Fruit fly (Drosophila melanogaster) whole organism, embryonic: ENCODE measurements around the gene CG13258.
A peak's percentile ranks its signal among the peaks of the same experiment; 100 is the strongest.

Source experiments
- CG11504 ChIP-seq: fragments of 200-800 bp; sonication (Bioruptor generic); optimal IDR thresholded peaks from 3 replicates; lab custom pipeline; 2019; ENCODE audit warnings: missing biosample characterization, mild to moderate bottlenecking, missing genetic modification characterization, moderate library complexity
- CG11560 ChIP-seq: fragments of 200-800 bp; sonication (Bioruptor generic); IDR thresholded peaks from 3 replicates; pipeline ENCODE4 v1.3.6; 2022; ENCODE audit warnings: missing biosample characterization, missing genetic modification characterization
- CG12236 ChIP-seq: fragments of 200-800 bp; sonication (Bioruptor generic); optimal IDR thresholded peaks from 2 replicates; lab custom pipeline; 2016; ENCODE audit warnings: missing biosample characterization, missing genetic modification characterization
- CG12942 ChIP-seq: fragments of 200-800 bp; sonication (Bioruptor generic); optimal IDR thresholded peaks from 3 replicates; lab custom pipeline; 2016; ENCODE audit warnings: missing biosample characterization, missing genetic modification characterization
- CG15601 ChIP-seq: fragments of 200-800 bp; sonication (Bioruptor generic); optimal IDR thresholded peaks from 3 replicates; lab custom pipeline; 2019; ENCODE audit warnings: missing biosample characterization, mild to moderate bottlenecking, missing genetic modification characterization, moderate library complexity
- CG16863 ChIP-seq: fragments of 200-800 bp; sonication (Bioruptor generic); optimal IDR thresholded peaks from 3 replicates; lab custom pipeline; 2016; ENCODE audit warnings: missing biosample characterization, missing genetic modification characterization
- CG17359 ChIP-seq: fragments of 200-800 bp; sonication (Bioruptor generic); optimal IDR thresholded peaks from 3 replicates; lab custom pipeline; 2018; ENCODE audit warnings: missing biosample characterization, mild to moderate bottlenecking, missing genetic modification characterization, moderate library complexity
- CG17612 ChIP-seq: fragments of 200-800 bp; sonication (Bioruptor generic); IDR thresholded peaks from 2 replicates; pipeline ENCODE4 v1.3.6; 2022; ENCODE audit warnings: missing biosample characterization, missing genetic modification characterization
- CG2116 ChIP-seq: fragments of 200-800 bp; sonication (Bioruptor generic); optimal IDR thresholded peaks from 3 replicates; lab custom pipeline; 2018; ENCODE audit warnings: missing biosample characterization, mild to moderate bottlenecking, missing genetic modification characterization
- CG30403 ChIP-seq: fragments of 200-800 bp; sonication (Bioruptor generic); optimal IDR thresholded peaks from 3 replicates; lab custom pipeline; 2016; ENCODE audit warnings: missing biosample characterization, missing genetic modification characterization
- CG31224 ChIP-seq: fragments of 200-800 bp; sonication (Bioruptor generic); IDR thresholded peaks from 2 replicates; pipeline ENCODE4 v1.3.6; 2022; ENCODE audit warnings: missing biosample characterization, missing genetic modification characterization
- CG32772 ChIP-seq: fragments of 200-800 bp; sonication (Bioruptor generic); IDR thresholded peaks from 2 replicates; pipeline ENCODE4 v1.3.6; 2022; ENCODE audit warnings: missing biosample characterization, missing genetic modification characterization
- CG33557 ChIP-seq: fragments of 200-800 bp; sonication (Bioruptor generic); optimal IDR thresholded peaks from 2 replicates; lab custom pipeline; 2019; ENCODE audit warnings: missing biosample characterization, mild to moderate bottlenecking, missing genetic modification characterization, moderate library complexity
- CG34376 ChIP-seq: fragments of 200-800 bp; sonication (Bioruptor generic); optimal IDR thresholded peaks from 2 replicates; lab custom pipeline; 2018; ENCODE audit warnings: missing biosample characterization, mild to moderate bottlenecking, missing genetic modification characterization
- CG3838 ChIP-seq: fragments of 200-800 bp; sonication (Bioruptor generic); optimal IDR thresholded peaks from 3 replicates; lab custom pipeline; 2016; ENCODE audit warnings: missing biosample characterization, missing genetic modification characterization
- CG4617 ChIP-seq: fragments of 200-800 bp; sonication (Bioruptor generic); optimal IDR thresholded peaks from 3 replicates; lab custom pipeline; 2016; ENCODE audit warnings: missing biosample characterization, missing genetic modification characterization, borderline replicate concordance
- CG4820 ChIP-seq: fragments of 200-800 bp; sonication (Bioruptor generic); optimal IDR thresholded peaks from 3 replicates; lab custom pipeline; 2016; ENCODE audit warnings: missing biosample characterization, missing genetic modification characterization
- CG6254 ChIP-seq: fragments of 200-800 bp; sonication (Bioruptor generic); optimal IDR thresholded peaks from 3 replicates; lab custom pipeline; 2017; ENCODE audit warnings: mild to moderate bottlenecking, missing biosample characterization, missing genetic modification reagents, missing genetic modification characterization
- CG6272 ChIP-seq: fragments of 200-800 bp; sonication (Bioruptor generic); IDR thresholded peaks from 2 replicates; pipeline ENCODE4 v1.3.6; 2022; ENCODE audit warnings: missing biosample characterization, missing genetic modification characterization
- CG6854 ChIP-seq: fragments of 200-800 bp; sonication (Bioruptor generic); optimal IDR thresholded peaks from 3 replicates; lab custom pipeline; 2017; ENCODE audit warnings: missing biosample characterization, mild to moderate bottlenecking, missing genetic modification characterization
- CG7786 ChIP-seq: fragments of 200-800 bp; sonication (Bioruptor generic); optimal IDR thresholded peaks from 2 replicates; lab custom pipeline; 2016; ENCODE audit warnings: missing biosample characterization, missing genetic modification characterization
- CG8359 ChIP-seq: fragments of 200-800 bp; sonication (Bioruptor generic); optimal IDR thresholded peaks from 2 replicates; lab custom pipeline; 2017; ENCODE audit warnings: missing biosample characterization, mild to moderate bottlenecking, missing genetic modification characterization, borderline replicate concordance
- CrebB ChIP-seq: fragments of 200-800 bp; sonication (Bioruptor generic); optimal IDR thresholded peaks from 3 replicates; lab custom pipeline; 2018; ENCODE audit warnings: missing biosample characterization, mild to moderate bottlenecking, missing genetic modification characterization
- D ChIP-seq, 2 experiments: fragments of 200-800 bp in 1 of 2; fragments of >200 bp in 1 of 2; sonication (Bioruptor generic) in 1 of 2; optimal IDR thresholded peaks; 2 replicates in 1 of 2; 3 replicates in 1 of 2; lab custom pipeline; 2017; ENCODE audit warnings: mild to moderate bottlenecking in 1 of 2, missing biosample characterization in 1 of 2, missing genetic modification characterization in 1 of 2, missing genetic modification reagents in 1 of 2
- D19A ChIP-seq: fragments of 200-800 bp; optimal IDR thresholded peaks from 3 replicates; lab custom pipeline; 2019; ENCODE audit warnings: missing biosample characterization, mild to moderate bottlenecking, missing genetic modification characterization, moderate library complexity
- Dip3 ChIP-seq: fragments of 200-800 bp; sonication (Bioruptor generic); optimal IDR thresholded peaks from 3 replicates; lab custom pipeline; 2016; ENCODE audit warnings: missing biosample characterization, missing genetic modification characterization
- Eip74EF ChIP-seq, 2 experiments: fragments of 200-800 bp in 1 of 2; fragments of >200 bp in 1 of 2; sonication (Bioruptor generic) in 1 of 2; optimal IDR thresholded peaks; 2 replicates each; lab custom pipeline; 2017 to 2019; ENCODE audit warnings: missing biosample characterization in 2 of 2, missing genetic modification characterization in 2 of 2, mild to moderate bottlenecking in 1 of 2, moderate library complexity in 1 of 2
- Ets65A ChIP-seq: fragments of 200-800 bp; sonication (Bioruptor generic); peaks from one replicate; lab custom pipeline; 2016; ENCODE audit warnings: missing biosample characterization, missing genetic modification characterization
- Gsc ChIP-seq: fragments of 200-800 bp; sonication (Bioruptor generic); IDR thresholded peaks from 2 replicates; pipeline ENCODE4 v1.3.6; 2022; ENCODE audit warnings: missing biosample characterization, missing genetic modification characterization
- H2.0 ChIP-seq: fragments of 200-800 bp; sonication (Bioruptor generic); IDR thresholded peaks from 2 replicates; pipeline ENCODE4 v1.3.6; 2022; ENCODE audit warnings: missing biosample characterization, missing genetic modification characterization
- HLH54F ChIP-seq: fragments of 200-800 bp; sonication (Bioruptor generic); optimal IDR thresholded peaks from 3 replicates; lab custom pipeline; 2016; ENCODE audit warnings: missing biosample characterization, missing genetic modification characterization
- Lim3 ChIP-seq: fragments of 200-800 bp; sonication (Bioruptor generic); IDR thresholded peaks from 2 replicates; pipeline ENCODE4 v1.3.6; 2022; ENCODE audit warnings: missing biosample characterization, missing genetic modification characterization
- Vsx1 ChIP-seq: fragments of 200-800 bp; sonication (Bioruptor generic); optimal IDR thresholded peaks from 2 replicates; lab custom pipeline; 2017; ENCODE audit warnings: missing biosample characterization, mild to moderate bottlenecking, missing genetic modification characterization, missing genetic modification reagents
- ab ChIP-seq: fragments of 200-800 bp; sonication (Bioruptor generic); optimal IDR thresholded peaks from 2 replicates; lab custom pipeline; 2016; ENCODE audit warnings: missing biosample characterization, missing genetic modification characterization
- chn ChIP-seq: fragments of 200-800 bp; sonication (Bioruptor generic); optimal IDR thresholded peaks from 2 replicates; lab custom pipeline; 2016; ENCODE audit warnings: missing biosample characterization, missing genetic modification characterization
- crc ChIP-seq: fragments of 200-800 bp; sonication (Bioruptor generic); optimal IDR thresholded peaks from 2 replicates; lab custom pipeline; 2016; ENCODE audit warnings: missing biosample characterization, missing genetic modification characterization
- esg ChIP-seq: fragments of 200-800 bp; sonication (Bioruptor generic); conservative IDR thresholded peaks from 2 replicates; pipeline ENCODE4 v1.3.6; 2022; ENCODE audit warnings: missing biosample characterization, missing genetic modification characterization
- gce ChIP-seq: fragments of 200-800 bp; sonication (Bioruptor generic); IDR thresholded peaks from 3 replicates; pipeline ENCODE4 v1.3.6; 2022; ENCODE audit warnings: missing biosample characterization, missing genetic modification characterization
- hbn ChIP-seq: fragments of 200-800 bp; sonication (Bioruptor generic); IDR thresholded peaks from 2 replicates; pipeline ENCODE4 v1.3.6; 2022; ENCODE audit warnings: missing biosample characterization, missing genetic modification characterization; ENCODE audit not compliant: partially characterized antibody
- jigr1 ChIP-seq: fragments of 200-800 bp; sonication (Bioruptor generic); IDR thresholded peaks from 3 replicates; pipeline ENCODE4 v1.3.6; 2022; ENCODE audit warnings: missing biosample characterization, missing genetic modification characterization
- mld ChIP-seq: fragments of 200-800 bp; sonication (Bioruptor generic); IDR thresholded peaks from 3 replicates; pipeline ENCODE4 v1.3.6; 2022; ENCODE audit warnings: missing biosample characterization, missing genetic modification characterization; ENCODE audit not compliant: partially characterized antibody
- nau ChIP-seq: fragments of 200-800 bp; sonication (Bioruptor generic); optimal IDR thresholded peaks from 3 replicates; lab custom pipeline; 2017; ENCODE audit warnings: missing biosample characterization, mild to moderate bottlenecking, missing genetic modification characterization, missing genetic modification reagents
- otp ChIP-seq: fragments of 200-800 bp; sonication (Bioruptor generic); IDR thresholded peaks from 3 replicates; pipeline ENCODE4, ENCODE4 v1.3.6; 2022; ENCODE audit warnings: missing biosample characterization, missing genetic modification characterization
- peb ChIP-seq: fragments of 200-800 bp; sonication (Bioruptor generic); IDR thresholded peaks from 2 replicates; pipeline ENCODE4 v1.3.6; 2022; ENCODE audit warnings: missing biosample characterization, missing genetic modification characterization
- ro ChIP-seq: fragments of 200-800 bp; sonication (Bioruptor generic); IDR thresholded peaks from 2 replicates; pipeline ENCODE4 v1.3.6; 2022; ENCODE audit warnings: missing biosample characterization, missing genetic modification characterization
- shn ChIP-seq: fragments of 200-800 bp; sonication (Bioruptor generic); optimal IDR thresholded peaks from 3 replicates; lab custom pipeline; 2016; ENCODE audit warnings: missing biosample characterization, missing genetic modification characterization
- ttk ChIP-seq: fragments of 200-800 bp; sonication (Bioruptor generic); IDR thresholded peaks from 2 replicates; pipeline ENCODE4 v2.1.2; 2022; ENCODE audit warnings: missing biosample characterization, missing genetic modification characterization
- usp ChIP-seq: fragments of >200 bp; optimal IDR thresholded peaks from 2 replicates; lab custom pipeline; 2017; ENCODE audit warnings: missing biosample characterization, missing genetic modification characterization
- vvl ChIP-seq: fragments of 200-800 bp; sonication (Bioruptor generic); IDR thresholded peaks from 2 replicates; pipeline ENCODE4 v1.3.6; 2022; ENCODE audit warnings: missing biosample characterization, missing genetic modification characterization

CG13258 gene

dm6 chr2L:16325515-16326257 lies 32.9 kb upstream of the CG13258 start, which contains the start of gene cact (continued):
- TF ChIP-seq CG17612 (GFP tag; lab: Robert Waterston, UW): peak; percentile 58; the same call in 1 of the 2 replicates
- TF ChIP-seq Lim3: 0 out of 2 replicates have a peak, but pooled peaks have one; percentile 55
- no peak for TF ChIP-seq mld (GFP tag; lab: Robert Waterston, UW)
- TF ChIP-seq crc: peak; percentile 93
- TF ChIP-seq Gsc: no peak
- TF ChIP-seq ab (GFP tag; lab: Kevin White, UChicago): peak; percentile 47
- peak; percentile 94 for TF ChIP-seq Dip3 (GFP tag; lab: Kevin White, UChicago)
- TF ChIP-seq HLH54F (GFP tag; lab: Kevin White, UChicago): peak; percentile 95
- TF ChIP-seq CG11504 (tag; lab: Kevin White, UChicago): peak; percentile 91
- peak; percentile 61 for TF ChIP-seq hbn (GFP tag; lab: Robert Waterston, UW)
- TF ChIP-seq CG6272 (GFP tag; lab: Robert Waterston, UW): peak; percentile 88
- TF ChIP-seq otp (GFP tag; lab: Robert Waterston, UW): peak; percentile 89
- no peak for TF ChIP-seq D (optimal IDR thresholded peaks at IDR 0.05; lab: Kevin White, UChicago)
- peak; percentile 81 for TF ChIP-seq D (GFP tag; optimal IDR thresholded peaks at IDR 0.05; lab: Kevin White, UChicago)
- TF ChIP-seq CG8359 (GFP tag; lab: Kevin White, UChicago): peak; percentile 60
- TF ChIP-seq CG32772 (GFP tag; lab: Robert Waterston, UW): peak; percentile 89
- TF ChIP-seq CG6254: peak; percentile 78
- peak; percentile 97 for TF ChIP-seq CG30403 (GFP tag; lab: Kevin White, UChicago)
- TF ChIP-seq CG3838 (GFP tag; lab: Kevin White, UChicago): peak; percentile 83
- TF ChIP-seq Eip74EF (GFP tag; optimal IDR thresholded peaks at IDR 0.05; lab: Kevin White, UChicago): peak in 1 of 2 experiments; percentile 80
- peak; percentile 92 for TF ChIP-seq CG12236 (GFP tag; lab: Kevin White, UChicago)
- peak; percentile 90 for TF ChIP-seq CG12942 (GFP tag; lab: Kevin White, UChicago)
- peak; percentile 94 for TF ChIP-seq CG17359 (tag; lab: Kevin White, UChicago)
- peak; percentile 89 for TF ChIP-seq CG16863
- peak; percentile 87 for TF ChIP-seq CG6854
- TF ChIP-seq usp (GFP tag; lab: Kevin White, UChicago): no peak
- TF ChIP-seq Vsx1 (GFP tag; lab: Kevin White, UChicago): peak; percentile 79
- peak; percentile 81 for TF ChIP-seq CrebB (tag; lab: Kevin White, UChicago)
- TF ChIP-seq CG33557 (GFP tag; lab: Kevin White, UChicago): peak; percentile 79
- peak; percentile 99 for TF ChIP-seq Ets65A (GFP tag; lab: Kevin White, UChicago)
- TF ChIP-seq CG31224 (GFP tag; lab: Robert Waterston, UW): peak; percentile 82
- peak; percentile 83 for TF ChIP-seq nau (GFP tag; lab: Kevin White, UChicago)
- TF ChIP-seq CG11560 (tag; lab: Robert Waterston, UW): peak; percentile 70; the same call in 2 of the 3 replicates
- TF ChIP-seq shn (GFP tag; lab: Kevin White, UChicago): peak; percentile 91
- TF ChIP-seq jigr1: no peak
- TF ChIP-seq ttk (GFP tag; lab: Robert Waterston, UW): peak; percentile 87
- peak; percentile 88 for TF ChIP-seq H2.0 (GFP tag; lab: Robert Waterston, UW)
- peak; percentile 89 for TF ChIP-seq CG4820 (GFP tag; lab: Kevin White, UChicago)
- peak; percentile 90 for TF ChIP-seq esg (GFP tag; lab: Robert Waterston, UW)
- peak; percentile 84 for TF ChIP-seq CG2116
- peak; percentile 95 for TF ChIP-seq CG7786 (GFP tag; lab: Kevin White, UChicago)
- peak; percentile 96 for TF ChIP-seq vvl
- peak; percentile 88 for TF ChIP-seq D19A (tag; lab: Kevin White, UChicago)
- peak; percentile 84 for TF ChIP-seq CG34376 (GFP tag; lab: Kevin White, UChicago)
- peak; percentile 94 for TF ChIP-seq chn (GFP tag; lab: Kevin White, UChicago)
- peak; percentile 80 for TF ChIP-seq ro (GFP tag; lab: Robert Waterston, UW)
- peak; percentile 90 for TF ChIP-seq CG15601 (tag; lab: Kevin White, UChicago)
- peak; percentile 74 for TF ChIP-seq peb
- no peak for TF ChIP-seq gce (GFP tag; lab: Robert Waterston, UW)
- peak; percentile 41 for TF ChIP-seq CG4617
